Fruit fly (Drosophila melanogaster) Kc167 (cell line): ENCODE data around the gene Nazo.

Experiments
- Myc ChIP-seq: fragments of >200 bp; optimal IDR thresholded peaks from 2 replicates; lab custom pipeline; 2017; ENCODE audit warnings: missing external identifiers
- Sin3A ChIP-seq: fragments of >200 bp; optimal IDR thresholded peaks from 2 replicates; lab custom pipeline; 2018; ENCODE audit warnings: missing external identifiers
- h ChIP-seq: fragments of >200 bp; optimal IDR thresholded peaks from 3 replicates; lab custom pipeline; 2018; ENCODE audit warnings: missing external identifiers
- insv ChIP-seq: fragments of >200 bp; optimal IDR thresholded peaks from 3 replicates; lab custom pipeline; 2018; ENCODE audit warnings: missing external identifiers
- psq ChIP-seq: fragments of >200 bp; optimal IDR thresholded peaks from 2 replicates; lab custom pipeline; 2017; ENCODE audit warnings: missing external identifiers
- ttk ChIP-seq: sonication (Bioruptor generic); optimal IDR thresholded peaks from 2 replicates; lab custom pipeline; 2017; ENCODE audit warnings: missing external identifiers

DNA sequence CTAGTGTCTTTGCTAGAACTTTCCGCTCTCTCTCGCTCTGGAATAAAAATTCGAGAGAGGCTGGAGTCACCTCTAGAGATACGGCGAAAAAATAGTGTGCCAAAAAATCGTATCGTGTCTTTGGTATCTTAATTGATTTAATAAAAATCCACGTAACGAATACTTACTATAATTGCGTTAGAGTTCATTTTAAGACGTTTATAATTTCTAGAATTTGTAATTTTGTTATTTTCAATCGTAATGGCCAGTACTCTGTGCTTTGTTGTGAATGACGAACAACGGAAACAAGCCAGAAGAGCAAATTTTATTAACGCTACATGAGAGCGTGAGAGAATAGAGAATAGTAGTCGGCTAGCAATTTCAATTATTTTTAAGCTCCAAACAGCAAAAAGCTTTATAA is 26.0 kb upstream of the Nazo start:
- TF ChIP-seq ttk (lab: Kevin White, UChicago) (no peak), h (lab: Kevin White, UChicago) (no peak), insv (lab: Kevin White, UChicago) (no peak), Myc (no peak), Sin3A (lab: Kevin White, UChicago) (no peak), psq (lab: Kevin White, UChicago) (no peak)
